Worm (Caenorhabditis elegans) whole organism, late embryonic: ENCODE results near the gene srv-10.

Experiments
- C08G9.2 ChIP-seq: sonication (generic microtip); optimal IDR thresholded peaks from 2 replicates; lab custom pipeline; 2016; ENCODE audit warnings: mild to moderate bottlenecking, missing genetic modification characterization, moderate library complexity, missing compliant biosample characterization
- C38D4.7 ChIP-seq: fragments of 200-800 bp; sonication (Bioruptor generic); optimal IDR thresholded peaks from 2 replicates; lab custom pipeline; 2018; ENCODE audit warnings: mild to moderate bottlenecking, missing genetic modification characterization, moderate library complexity, missing compliant biosample characterization
- K02D7.2 ChIP-seq: sonication (generic microtip); optimal IDR thresholded peaks from 2 replicates; lab custom pipeline; 2017; ENCODE audit warnings: mild to moderate bottlenecking, missing genetic modification characterization, missing compliant biosample characterization
- K09A11.1 ChIP-seq: sonication (generic microtip); optimal IDR thresholded peaks from 2 replicates; lab custom pipeline; 2017; ENCODE audit warnings: antibody characterized with exemption, mild to moderate bottlenecking, missing genetic modification characterization, missing compliant biosample characterization; ENCODE audit not compliant: insufficient read depth
- T23F11.4 ChIP-seq: fragments of 200-800 bp; sonication (Bioruptor generic); optimal IDR thresholded peaks from 2 replicates; lab custom pipeline; 2018; ENCODE audit warnings: mild to moderate bottlenecking, missing genetic modification characterization, missing compliant biosample characterization
- ceh-18 ChIP-seq: sonication (generic microtip); optimal IDR thresholded peaks from 2 replicates; lab custom pipeline; 2016; ENCODE audit warnings: missing genetic modification characterization, missing compliant biosample characterization
- ceh-19 ChIP-seq: fragments of 200-800 bp; sonication (Bioruptor generic); optimal IDR thresholded peaks from 2 replicates; lab custom pipeline; 2018; ENCODE audit warnings: mild to moderate bottlenecking, missing genetic modification characterization, missing compliant biosample characterization
- ceh-2 ChIP-seq: sonication (generic microtip); optimal IDR thresholded peaks from 2 replicates; lab custom pipeline; 2016; ENCODE audit warnings: missing genotype, missing genetic modification characterization, missing compliant biosample characterization
- ceh-30 ChIP-seq: fragments of 150-350 bp; optimal IDR thresholded peaks from 2 replicates; lab custom pipeline; 2014; ENCODE audit warnings: missing biosample characterization, missing genetic modification characterization
- ceh-45 ChIP-seq: fragments of 200-800 bp; sonication (Bioruptor generic); IDR thresholded peaks from 2 replicates; pipeline ENCODE4 v1.3.6; 2022; ENCODE audit warnings: missing genetic modification reagents, missing genetic modification characterization, missing compliant biosample characterization
- ceh-48 ChIP-seq: sonication (generic microtip); optimal IDR thresholded peaks from 2 replicates; lab custom pipeline; 2016; ENCODE audit warnings: missing genetic modification characterization, inconsistent platforms, missing compliant biosample characterization
- ceh-6 ChIP-seq: fragments of 200-800 bp; sonication (Bioruptor generic); optimal IDR thresholded peaks from 2 replicates; lab custom pipeline; 2018; ENCODE audit warnings: mild to moderate bottlenecking, missing genetic modification characterization, missing compliant biosample characterization
- ceh-9 ChIP-seq: sonication (generic microtip); optimal IDR thresholded peaks from 2 replicates; lab custom pipeline; 2016; ENCODE audit warnings: mild to moderate bottlenecking, missing genetic modification characterization, inconsistent platforms, missing compliant biosample characterization
- che-1 ChIP-seq: sonication (generic microtip); optimal IDR thresholded peaks from 2 replicates; lab custom pipeline; 2016; ENCODE audit warnings: mild to moderate bottlenecking, missing genetic modification characterization, missing compliant biosample characterization
- elt-2 ChIP-seq: sonication (generic microtip); optimal IDR thresholded peaks from 2 replicates; lab custom pipeline; 2016; ENCODE audit warnings: missing genetic modification reagents, missing genetic modification characterization, missing compliant biosample characterization
- ets-4 ChIP-seq: sonication (generic microtip); optimal IDR thresholded peaks from 2 replicates; lab custom pipeline; 2016; ENCODE audit warnings: missing genetic modification characterization, missing compliant biosample characterization
- eyg-1 ChIP-seq: sonication (generic microtip); optimal IDR thresholded peaks from 2 replicates; lab custom pipeline; 2016; ENCODE audit warnings: missing genotype, missing genetic modification characterization, missing compliant biosample characterization
- fax-1 ChIP-seq: sonication (generic microtip); optimal IDR thresholded peaks from 2 replicates; lab custom pipeline; 2016; ENCODE audit warnings: missing genotype, missing genetic modification characterization, missing compliant biosample characterization
- fkh-10 ChIP-seq: fragments of 150-350 bp; optimal IDR thresholded peaks from 2 replicates; lab custom pipeline; 2014; ENCODE audit warnings: missing biosample characterization, missing genetic modification reagents, missing genetic modification characterization
- fkh-6 ChIP-seq: sonication (generic microtip); optimal IDR thresholded peaks from 2 replicates; lab custom pipeline; 2016; ENCODE audit warnings: missing genetic modification characterization, missing compliant biosample characterization
- hlh-15 ChIP-seq: sonication (generic microtip); optimal IDR thresholded peaks from 2 replicates; lab custom pipeline; 2016; ENCODE audit warnings: missing genetic modification characterization, missing compliant biosample characterization
- hlh-30 ChIP-seq: sonication (generic microtip); optimal IDR thresholded peaks from 2 replicates; lab custom pipeline; 2017; ENCODE audit warnings: antibody characterized with exemption, missing genetic modification characterization, missing compliant biosample characterization; ENCODE audit not compliant: insufficient read depth
- hlh-6 ChIP-seq: sonication (generic microtip); optimal IDR thresholded peaks from 2 replicates; lab custom pipeline; 2016; ENCODE audit warnings: missing genotype, missing genetic modification characterization, missing compliant biosample characterization
- lin-11 ChIP-seq: fragments of 200-800 bp; sonication (Bioruptor generic); optimal IDR thresholded peaks from 2 replicates; lab custom pipeline; 2018; ENCODE audit warnings: mild to moderate bottlenecking, missing genetic modification characterization, missing compliant biosample characterization
- mec-3 ChIP-seq: sonication (generic microtip); optimal IDR thresholded peaks from 2 replicates; lab custom pipeline; 2016; ENCODE audit warnings: borderline replicate concordance, missing genetic modification characterization, missing compliant biosample characterization
- nfya-1 ChIP-seq: sonication (generic microtip); optimal IDR thresholded peaks from 2 replicates; lab custom pipeline; 2017; ENCODE audit warnings: missing genetic modification characterization, mild to moderate bottlenecking, missing compliant biosample characterization, antibody characterized with exemption, moderate library complexity
- nhr-11 ChIP-seq: fragments of 150-350 bp; optimal IDR thresholded peaks from 2 replicates; lab custom pipeline; 2014; ENCODE audit warnings: missing biosample characterization, missing genetic modification characterization
- nhr-232 ChIP-seq: sonication (generic microtip); optimal IDR thresholded peaks from 2 replicates; lab custom pipeline; 2016; ENCODE audit warnings: missing genetic modification characterization, missing compliant biosample characterization
- npax-4 ChIP-seq: sonication (generic microtip); optimal IDR thresholded peaks from 2 replicates; lab custom pipeline; 2016; ENCODE audit warnings: missing genetic modification characterization, missing compliant biosample characterization
- odd-2 ChIP-seq: sonication (generic microtip); optimal IDR thresholded peaks from 2 replicates; lab custom pipeline; 2017; ENCODE audit warnings: antibody characterized with exemption, mild to moderate bottlenecking, missing genetic modification characterization, missing compliant biosample characterization
- pag-3 ChIP-seq: sonication (generic microtip); optimal IDR thresholded peaks from 2 replicates; lab custom pipeline; 2016; ENCODE audit warnings: missing compliant biosample characterization, missing genetic modification characterization, borderline replicate concordance
- pat-9 ChIP-seq: fragments of 200-800 bp; sonication (Bioruptor generic); optimal IDR thresholded peaks from 2 replicates; lab custom pipeline; 2018; ENCODE audit warnings: mild to moderate bottlenecking, missing genetic modification characterization, moderate library complexity, missing compliant biosample characterization
- pha-2 ChIP-seq: sonication (generic microtip); optimal IDR thresholded peaks from 2 replicates; lab custom pipeline; 2017; ENCODE audit warnings: mild to moderate bottlenecking, missing genetic modification characterization, missing compliant biosample characterization
- pha-4 ChIP-seq: fragments of 150-350 bp; optimal IDR thresholded peaks from 2 replicates; lab custom pipeline; 2018; ENCODE audit warnings: missing biosample characterization, missing genetic modification reagents, missing genetic modification characterization
- pqm-1 ChIP-seq: sonication (generic microtip); optimal IDR thresholded peaks from 2 replicates; lab custom pipeline; 2016; ENCODE audit warnings: missing genetic modification characterization, missing compliant biosample characterization
- ref-2 ChIP-seq: sonication (generic microtip); optimal IDR thresholded peaks from 2 replicates; lab custom pipeline; 2016; ENCODE audit warnings: missing genetic modification characterization, missing compliant biosample characterization
- rnt-1 ChIP-seq: sonication (generic microtip); optimal IDR thresholded peaks from 2 replicates; lab custom pipeline; 2016; ENCODE audit warnings: missing genetic modification characterization, missing compliant biosample characterization
- sdc-2 ChIP-seq: sonication (generic microtip); optimal IDR thresholded peaks from 2 replicates; lab custom pipeline; 2016; ENCODE audit warnings: missing genotype, missing genetic modification characterization, missing compliant biosample characterization
- sox-2 ChIP-seq: fragments of 200-800 bp; sonication (Bioruptor generic); IDR thresholded peaks from 2 replicates; pipeline ENCODE4 v1.3.6; 2022; ENCODE audit warnings: missing genetic modification reagents, missing genetic modification characterization, missing compliant biosample characterization
- sox-4 ChIP-seq: sonication (generic microtip); optimal IDR thresholded peaks from 2 replicates; lab custom pipeline; 2017; ENCODE audit warnings: mild to moderate bottlenecking, missing genetic modification characterization, inconsistent platforms, missing compliant biosample characterization
- syd-9 ChIP-seq: sonication (generic microtip); optimal IDR thresholded peaks from 2 replicates; lab custom pipeline; 2016; ENCODE audit warnings: mild to moderate bottlenecking, missing genetic modification characterization, moderate library complexity, missing compliant biosample characterization
- tbx-2 ChIP-seq: sonication (generic microtip); optimal IDR thresholded peaks from 2 replicates; lab custom pipeline; 2016; ENCODE audit warnings: missing genetic modification characterization, missing compliant biosample characterization
- tbx-7 ChIP-seq: sonication (generic microtip); optimal IDR thresholded peaks from 2 replicates; lab custom pipeline; 2016; ENCODE audit warnings: missing genotype, missing genetic modification characterization, missing compliant biosample characterization
- ttx-3 ChIP-seq: sonication (generic microtip); optimal IDR thresholded peaks from 2 replicates; lab custom pipeline; 2016; ENCODE audit warnings: missing genetic modification reagents, missing genetic modification characterization, missing compliant biosample characterization
- unc-3 ChIP-seq, 2 experiments: fragments of 200-800 bp in 1 of 2; sonication (Bioruptor generic) in 1 of 2; sonication (generic microtip) in 1 of 2; conservative IDR thresholded peaks in 1 of 2; optimal IDR thresholded peaks in 1 of 2; 2 replicates each; pipeline versions ENCODE4 v1.3.6 to Lab custom; 2016 to 2022; ENCODE audit warnings: missing compliant biosample characterization in 2 of 2, missing genetic modification characterization in 2 of 2, missing genetic modification reagents in 1 of 2
- unc-42 ChIP-seq: sonication (generic microtip); optimal IDR thresholded peaks from 2 replicates; lab custom pipeline; 2016; ENCODE audit warnings: missing genotype, missing genetic modification characterization, missing compliant biosample characterization
- unc-55 ChIP-seq: sonication (generic microtip); optimal IDR thresholded peaks from 2 replicates; lab custom pipeline; 2017; ENCODE audit warnings: missing biosample characterization, missing genetic modification reagents, missing genetic modification characterization
- unc-86 ChIP-seq: sonication (generic microtip); optimal IDR thresholded peaks from 2 replicates; lab custom pipeline; 2016; ENCODE audit warnings: missing genetic modification characterization, missing compliant biosample characterization
- zip-5 ChIP-seq: sonication (generic microtip); optimal IDR thresholded peaks from 2 replicates; lab custom pipeline; 2016; ENCODE audit warnings: missing genetic modification characterization, missing compliant biosample characterization

srv-10 gene

ce11 chrV:13468190-13468765 is 44.6 kb downstream of the srv-10 start, which contains the start of the genes F25H9.6 and F25H9.7 (continued):
- TF ChIP-seq sox-4 (tag; lab: Kevin White, UChicago) = no peak
- peak; percentile 97 for TF ChIP-seq ceh-2 (tag; lab: Kevin White, UChicago)
- TF ChIP-seq fkh-10 = no peak
- TF ChIP-seq hlh-15 (tag; lab: Kevin White, UChicago) = peak; percentile 71
- peak; percentile 7 for TF ChIP-seq syd-9 (tag; lab: Kevin White, UChicago)
- TF ChIP-seq tbx-2 = peak; percentile 95
- TF ChIP-seq fkh-6 (tag; lab: Kevin White, UChicago) = peak; percentile 76
- TF ChIP-seq eyg-1 (tag; lab: Kevin White, UChicago) = peak; percentile 56
- TF ChIP-seq ceh-45 (GFP tag; lab: Robert Waterston, UW) = no peak
- no peak for TF ChIP-seq K09A11.1 (tag; lab: Kevin White, UChicago)
- TF ChIP-seq fax-1 (tag; lab: Kevin White, UChicago) = peak; percentile 79
- TF ChIP-seq rnt-1 (tag; lab: Kevin White, UChicago) = peak; percentile 88
- TF ChIP-seq C08G9.2 = peak; percentile 98
- no peak for TF ChIP-seq ceh-19 (GFP tag; lab: Kevin White, UChicago)
- no peak for TF ChIP-seq unc-55 (GFP tag; lab: Kevin White, UChicago)
- TF ChIP-seq ttx-3 (tag; lab: Kevin White, UChicago) = peak; percentile 28
- no peak for TF ChIP-seq pha-2 (tag; lab: Kevin White, UChicago)
- TF ChIP-seq pat-9 (tag; lab: Kevin White, UChicago) = no peak
- peak; percentile 42 for TF ChIP-seq unc-42 (tag; lab: Kevin White, UChicago)
- TF ChIP-seq sdc-2 (tag; lab: Kevin White, UChicago) = peak; percentile 41
- peak; percentile 97 for TF ChIP-seq tbx-7 (tag; lab: Kevin White, UChicago)
- TF ChIP-seq hlh-30 (tag; lab: Kevin White, UChicago) = peak; percentile 68
- TF ChIP-seq ceh-48 (tag; lab: Kevin White, UChicago) = no peak
- no peak for TF ChIP-seq ceh-9 (tag; lab: Kevin White, UChicago)
- TF ChIP-seq lin-11 (tag; lab: Kevin White, UChicago) = peak; percentile 22
- no peak for TF ChIP-seq ceh-30 (tag; lab: Kevin White, UChicago)
- TF ChIP-seq nhr-11 = no peak
- no peak for TF ChIP-seq odd-2 (tag; lab: Kevin White, UChicago)
- peak; percentile 94 for TF ChIP-seq ref-2 (tag; lab: Kevin White, UChicago)
- no peak for TF ChIP-seq nhr-232
- no peak for TF ChIP-seq ceh-6 (GFP tag; lab: Kevin White, UChicago)
- no peak for TF ChIP-seq unc-3 (GFP tag; conservative IDR thresholded peaks at IDR 0.05; lab: Robert Waterston, UW)
- TF ChIP-seq unc-3 (tag; optimal IDR thresholded peaks at IDR 0.05; lab: Kevin White, UChicago) = no peak
- no peak for TF ChIP-seq pha-4 (tag; lab: Kevin White, UChicago)
- no peak for TF ChIP-seq K02D7.2 (tag; lab: Kevin White, UChicago)
- peak; percentile 91 for TF ChIP-seq zip-5 (tag; lab: Kevin White, UChicago)
- TF ChIP-seq nfya-1 (tag; lab: Kevin White, UChicago) = peak; percentile 12
- TF ChIP-seq ets-4 = peak; percentile 96
- TF ChIP-seq pag-3 (tag; lab: Kevin White, UChicago) = peak; percentile 17
- TF ChIP-seq ceh-18 (tag; lab: Kevin White, UChicago) = peak; percentile 33

ce11 chrV:13472062-13472461 is 48.4 kb downstream of the srv-10 start:
- TF ChIP-seq unc-86 (tag; lab: Kevin White, UChicago) = no peak
- TF ChIP-seq C38D4.7 = no peak
- no peak for TF ChIP-seq elt-2
- TF ChIP-seq ceh-6 (GFP tag; lab: Kevin White, UChicago) = no peak
- no peak for TF ChIP-seq unc-3 (GFP tag; conservative IDR thresholded peaks at IDR 0.05; lab: Robert Waterston, UW)
- TF ChIP-seq unc-3 (tag; optimal IDR thresholded peaks at IDR 0.05; lab: Kevin White, UChicago) = no peak
- TF ChIP-seq che-1 = no peak
- no peak for TF ChIP-seq sdc-2 (tag; lab: Kevin White, UChicago)
- TF ChIP-seq nhr-232 = no peak
- no peak for TF ChIP-seq pqm-1 (tag; lab: Kevin White, UChicago)
- no peak for TF ChIP-seq pha-4 (tag; lab: Kevin White, UChicago)
- no peak for TF ChIP-seq npax-4 (tag; lab: Kevin White, UChicago)
- no peak for TF ChIP-seq T23F11.4 (GFP tag; lab: Kevin White, UChicago)
- no peak for TF ChIP-seq mec-3 (tag; lab: Kevin White, UChicago)
- no peak for TF ChIP-seq hlh-15 (tag; lab: Kevin White, UChicago)
- TF ChIP-seq sox-2 (GFP tag; lab: Robert Waterston, UW) = no peak
- no peak for TF ChIP-seq hlh-6 (tag; lab: Kevin White, UChicago)
- no peak for TF ChIP-seq fkh-6 (tag; lab: Kevin White, UChicago)
- TF ChIP-seq sox-4 (tag; lab: Kevin White, UChicago) = no peak
- TF ChIP-seq tbx-7 (tag; lab: Kevin White, UChicago) = no peak
- TF ChIP-seq, all 69 proteins: peak for 0
